Fruit fly (Drosophila melanogaster): ENCODE measurements around the gene LSm-4.

The LSm-4 gene

DNA sequence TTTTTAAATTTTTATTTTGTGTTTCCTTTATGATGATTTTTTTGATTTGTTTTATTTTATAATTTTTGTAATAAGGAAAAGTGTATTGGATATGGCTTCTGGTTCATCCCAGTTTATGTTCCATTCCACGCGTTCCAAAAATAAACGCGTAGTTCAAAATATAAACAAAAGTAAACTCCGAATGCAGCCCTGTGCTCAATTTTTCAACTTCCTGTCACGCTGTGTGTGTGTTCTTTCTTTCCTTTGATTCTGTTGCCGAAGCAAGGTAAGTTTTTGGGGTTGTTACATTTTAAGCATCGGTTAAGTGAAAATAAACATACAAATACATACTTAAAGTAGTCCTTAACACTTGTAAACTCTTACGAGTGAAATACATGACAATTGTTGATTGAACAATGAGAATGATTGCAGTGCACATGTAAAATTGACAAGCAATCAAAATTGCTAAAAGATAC, 3.1 kb upstream of the LSm-4 start, which contains the start of the genes Ip259 and RpS27A (continued):
- peak; percentile 75 for TF ChIP-seq CG17359 (tag; optimal IDR thresholded peaks at IDR 0.05)
- TF ChIP-seq pnt (GFP tag; optimal IDR thresholded peaks at IDR 0.05): no peak
- TF ChIP-seq Nf-YC (tag; optimal IDR thresholded peaks at IDR 0.05): peak; percentile 56
- TF ChIP-seq dmrt11E (tag; optimal IDR thresholded peaks at IDR 0.05): peak; percentile 71
- peak; percentile 84 for TF ChIP-seq wek (GFP tag; optimal IDR thresholded peaks at IDR 0.05)
- TF ChIP-seq vnd (GFP tag; IDR thresholded peaks at IDR 0.05; ENCODE audit: partially characterized antibody): no peak
- TF ChIP-seq Camta (GFP tag; optimal IDR thresholded peaks at IDR 0.05): peak; percentile 81
- peak; percentile 57 for TF ChIP-seq zfh2 (GFP tag; optimal IDR thresholded peaks at IDR 0.05)
- 0 out of 2 replicates have a peak, but pooled peaks have one; percentile 35 for TF ChIP-seq cas (GFP tag; IDR thresholded peaks at IDR 0.05)
- TF ChIP-seq ken (GFP tag; IDR thresholded peaks at IDR 0.05): peak; percentile 77
- no peak for TF ChIP-seq aop (GFP tag; IDR thresholded peaks at IDR 0.05)
- no peak for TF ChIP-seq Doc3 (GFP tag; IDR thresholded peaks at IDR 0.05; ENCODE audit: partially characterized antibody)
- TF ChIP-seq Lim3 (GFP tag; IDR thresholded peaks at IDR 0.05): no peak
- TF ChIP-seq Sry-δ (GFP tag; optimal IDR thresholded peaks at IDR 0.05): peak; percentile 50
- peak; percentile 61; the same call in 1 of the 2 replicates for TF ChIP-seq E2f1 (GFP tag; IDR thresholded peaks at IDR 0.05)
- peak; percentile 39 for TF ChIP-seq repo (GFP tag; optimal IDR thresholded peaks at IDR 0.05)
- TF ChIP-seq BtbVII (GFP tag; optimal IDR thresholded peaks at IDR 0.05): peak; percentile 61
- TF ChIP-seq CG17829 (tag; optimal IDR thresholded peaks at IDR 0.05): peak; percentile 46
- TF ChIP-seq croc (GFP tag; conservative IDR thresholded peaks at IDR 0.05): peak; percentile 61
- peak; percentile 52 for TF ChIP-seq Chrac-16 (GFP tag; optimal IDR thresholded peaks at IDR 0.05)
- TF ChIP-seq Ets97D (GFP tag; optimal IDR thresholded peaks at IDR 0.05): peak; percentile 99
- TF ChIP-seq Oli (tag; optimal IDR thresholded peaks at IDR 0.05): no peak
- TF ChIP-seq CG4328 (GFP tag; optimal IDR thresholded peaks at IDR 0.05): peak; percentile 73
- no peak for TF ChIP-seq CG6175 (GFP tag; IDR thresholded peaks at IDR 0.05)
- TF ChIP-seq Gug (GFP tag; IDR thresholded peaks at IDR 0.05): no peak; the same call in 3 of the 4 replicates
- TF ChIP-seq ase (GFP tag; IDR thresholded peaks at IDR 0.05): peak; percentile 65; the same call in 2 of the 3 replicates
- peak; percentile 75 for TF ChIP-seq CG11085 (GFP tag; IDR thresholded peaks at IDR 0.05)
- peak; percentile 47 for TF ChIP-seq NC2α (GFP tag; optimal IDR thresholded peaks at IDR 0.05)
- peak; percentile 53 for TF ChIP-seq Sry-β (GFP tag; optimal IDR thresholded peaks at IDR 0.05)
- TF ChIP-seq CG11695 (GFP tag; IDR thresholded peaks at IDR 0.05): peak; percentile 57; the same call in 2 of the 3 replicates
- TF ChIP-seq CG8478 (optimal IDR thresholded peaks at IDR 0.05): no peak
- TF ChIP-seq slbo (GFP tag; IDR thresholded peaks at IDR 0.05): peak; percentile 72
- TF ChIP-seq Awh (GFP tag; IDR thresholded peaks at IDR 0.05): peak; percentile 75
- TF ChIP-seq tgo (GFP tag; IDR thresholded peaks at IDR 0.05): peak; percentile 55
- TF ChIP-seq CG7357 (GFP tag; IDR thresholded peaks at IDR 0.05): peak; percentile 61; the same call in 1 of the 3 replicates
- peak; percentile 96 for TF ChIP-seq ssp (GFP tag; IDR thresholded peaks at IDR 0.05)
- no peak; the same call in 1 of the 2 replicates for TF ChIP-seq Rx (GFP tag; IDR thresholded peaks at IDR 0.05)
- TF ChIP-seq grn (GFP tag; optimal IDR thresholded peaks at IDR 0.05): no peak
- TF ChIP-seq ems (GFP tag; optimal IDR thresholded peaks at IDR 0.05): peak; percentile 21
- no peak for TF ChIP-seq Lpt (GFP tag; optimal IDR thresholded peaks at IDR 0.05)
- TF ChIP-seq tin (GFP tag; optimal IDR thresholded peaks at IDR 0.05): peak; percentile 63
- TF ChIP-seq chm (GFP tag; IDR thresholded peaks at IDR 0.05): peak; percentile 86; the same call in 1 of the 2 replicates
- TF ChIP-seq luna (GFP tag; optimal IDR thresholded peaks at IDR 0.05): peak; percentile 56
- TF ChIP-seq insv (GFP tag; optimal IDR thresholded peaks at IDR 0.05): peak in 1 of 2 experiments; percentile 62
- TF ChIP-seq NFAT (GFP tag; IDR thresholded peaks at IDR 0.05): no peak; the same call in 1 of the 2 replicates
- TF ChIP-seq CG2116 (GFP tag; optimal IDR thresholded peaks at IDR 0.05): peak; percentile 98
- TF ChIP-seq CG30020 (tag; optimal IDR thresholded peaks at IDR 0.05): peak; percentile 99
- TF ChIP-seq odd (GFP tag; optimal IDR thresholded peaks at IDR 0.05): peak; percentile 65
- peak; percentile 58 for TF ChIP-seq fd3F (GFP tag; optimal IDR thresholded peaks at IDR 0.05)
- peak; percentile 57 for TF ChIP-seq CG2202 (tag; optimal IDR thresholded peaks at IDR 0.05)
- no peak; the same call in 1 of the 2 replicates for TF ChIP-seq CG10366 (GFP tag; IDR thresholded peaks at IDR 0.05)
- peak; percentile 31; the same call in 1 of the 2 replicates for TF ChIP-seq esg (GFP tag; conservative IDR thresholded peaks at IDR 0.05)

Measured in whole organism, embryonic.